Worm (Caenorhabditis elegans): ENCODE results near the gene ZK892.3.

Gene ZK892.3

DNA sequence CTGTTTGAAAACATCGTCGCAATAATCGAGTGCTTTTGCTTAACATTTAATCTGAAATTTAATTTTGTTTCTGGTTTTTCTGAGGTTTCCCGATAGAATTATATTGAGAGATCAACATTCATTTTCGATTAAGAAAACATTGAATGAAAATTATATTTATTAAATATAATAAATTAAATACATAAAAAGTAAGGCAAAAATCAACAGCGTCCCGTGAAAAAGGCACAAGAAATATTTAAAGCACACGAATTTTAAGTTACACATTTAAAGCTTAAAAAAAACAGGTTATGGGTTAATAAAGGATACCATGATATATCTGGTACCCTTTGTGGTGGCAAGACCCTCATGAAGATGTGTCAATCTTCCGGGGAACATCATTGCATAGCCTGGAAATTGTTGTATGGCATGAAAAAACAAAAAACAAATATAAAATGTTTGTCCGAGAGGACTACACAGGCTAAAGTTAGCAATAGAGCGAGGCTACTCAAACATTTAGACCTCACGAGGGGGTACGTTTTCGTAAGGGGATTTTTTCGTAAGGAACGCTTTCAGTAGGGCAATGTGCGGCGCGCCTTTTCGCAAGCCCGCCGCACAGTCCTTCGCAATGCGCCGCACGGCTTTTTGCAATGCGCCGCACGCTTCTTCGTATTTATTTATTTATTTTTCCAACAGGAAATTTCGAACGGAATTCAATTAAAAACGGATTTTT, 31.7 kb downstream of the ZK892.3 start, which contains the start of gene mtcu-2:
Gene mtcu-2, minus strand, starts transcription at position 51 of the 709 bp plus-strand sequence.
- peak; percentile 39 for TF ChIP-seq F13C5.2 (tag; optimal IDR thresholded peaks at IDR 0.05)
- peak; percentile 91 for TF ChIP-seq pes-1 (GFP tag; IDR thresholded peaks at IDR 0.05)
- TF ChIP-seq sea-1 (GFP tag; conservative IDR thresholded peaks at IDR 0.05): peak; percentile 94
- peak; percentile 76 for TF ChIP-seq flt-1 (GFP tag; IDR thresholded peaks at IDR 0.05)
- TF ChIP-seq tbx-11 (GFP tag; IDR thresholded peaks at IDR 0.05): peak; percentile 79
- TF ChIP-seq scrt-1 (GFP tag; IDR thresholded peaks at IDR 0.05): peak; percentile 81
- peak; percentile 85 for TF ChIP-seq tbx-37 (GFP tag; conservative IDR thresholded peaks at IDR 0.05)

DNA sequence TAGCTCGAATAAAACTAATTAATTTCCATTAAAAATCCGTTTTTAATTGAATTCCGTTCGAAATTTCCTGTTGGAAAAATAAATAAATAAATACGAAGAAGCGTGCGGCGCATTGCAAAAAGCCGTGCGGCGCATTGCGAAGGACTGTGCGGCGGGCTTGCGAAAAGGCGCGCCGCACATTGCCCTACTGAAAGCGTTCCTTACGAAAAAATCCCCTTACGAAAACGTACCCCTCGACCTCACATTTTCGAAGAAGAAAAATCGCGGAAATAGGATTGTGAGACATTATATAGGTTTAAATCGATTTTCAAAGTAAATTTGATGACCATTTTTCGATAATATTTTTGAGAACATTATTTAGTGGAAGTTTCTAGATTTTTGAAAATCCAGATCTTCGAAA, 33.1 kb downstream of the ZK892.3 start:
- peak; percentile 63; the same call in 1 of the 2 replicates for TF ChIP-seq sea-1 (GFP tag; conservative IDR thresholded peaks at IDR 0.05)
- peak; percentile 77; the same call in 1 of the 2 replicates for TF ChIP-seq tbx-11 (GFP tag; IDR thresholded peaks at IDR 0.05)
- TF ChIP-seq pes-1 (GFP tag; IDR thresholded peaks at IDR 0.05): peak; percentile 81
- TF ChIP-seq scrt-1 (GFP tag; IDR thresholded peaks at IDR 0.05): peak; percentile 66; the same call in 1 of the 2 replicates
- TF ChIP-seq tbx-37 (GFP tag; conservative IDR thresholded peaks at IDR 0.05): peak; percentile 49; the same call in 1 of the 2 replicates

DNA sequence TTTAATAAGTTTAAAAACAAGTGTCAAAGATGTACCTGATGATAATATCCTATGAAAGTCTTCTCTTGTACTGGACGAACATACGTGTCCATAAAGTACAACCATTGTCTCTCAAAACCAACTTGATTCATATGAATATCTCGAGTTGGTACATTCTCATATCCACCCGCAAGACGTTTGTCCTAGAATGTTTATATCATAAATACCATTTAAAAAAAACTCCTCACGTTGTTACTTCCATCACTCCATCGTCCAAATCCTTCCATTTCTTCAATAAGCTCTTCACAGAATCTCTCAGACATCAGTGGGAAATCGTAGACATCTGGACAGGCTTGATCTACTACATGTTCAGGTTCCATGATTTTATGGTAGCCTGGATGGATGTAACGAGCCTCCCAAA, 33.8 kb downstream of the ZK892.3 start:
- TF ChIP-seq pes-1 (GFP tag; IDR thresholded peaks at IDR 0.05): no peak
- no peak for TF ChIP-seq tbx-37 (GFP tag; conservative IDR thresholded peaks at IDR 0.05)
- TF ChIP-seq ama-1 (optimal IDR thresholded peaks at IDR 0.05): no peak
- TF ChIP-seq hmbx-1 (tag; optimal IDR thresholded peaks at IDR 0.05): no peak
- no peak for TF ChIP-seq sea-1 (GFP tag; conservative IDR thresholded peaks at IDR 0.05)

DNA sequence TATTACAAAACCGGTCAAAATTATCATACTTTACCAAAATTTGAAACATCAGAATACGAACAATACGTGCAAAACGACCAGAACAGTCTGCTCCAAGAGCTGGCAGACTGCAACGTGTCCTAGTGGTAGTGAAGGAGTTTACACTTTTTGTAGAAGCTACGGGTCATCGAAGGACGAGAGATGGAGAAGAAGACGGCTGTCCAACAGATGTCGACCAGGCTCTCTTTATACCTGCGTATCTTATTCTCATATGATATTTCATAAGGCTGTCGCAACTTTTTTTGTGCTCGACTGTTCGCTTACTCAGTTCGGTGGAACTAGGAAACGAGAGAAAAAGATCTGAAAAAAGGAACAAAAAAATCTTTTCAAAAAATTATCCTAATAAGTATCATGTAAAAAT, 38.2 kb downstream of the ZK892.3 start, which contains the start of gene let-268:
Gene let-268, minus strand, starts transcription at position 182 of the 400 bp plus-strand sequence.
- TF ChIP-seq sea-1 (GFP tag; conservative IDR thresholded peaks at IDR 0.05) (no peak), tbx-37 (GFP tag; conservative IDR thresholded peaks at IDR 0.05) (no peak)

DNA sequence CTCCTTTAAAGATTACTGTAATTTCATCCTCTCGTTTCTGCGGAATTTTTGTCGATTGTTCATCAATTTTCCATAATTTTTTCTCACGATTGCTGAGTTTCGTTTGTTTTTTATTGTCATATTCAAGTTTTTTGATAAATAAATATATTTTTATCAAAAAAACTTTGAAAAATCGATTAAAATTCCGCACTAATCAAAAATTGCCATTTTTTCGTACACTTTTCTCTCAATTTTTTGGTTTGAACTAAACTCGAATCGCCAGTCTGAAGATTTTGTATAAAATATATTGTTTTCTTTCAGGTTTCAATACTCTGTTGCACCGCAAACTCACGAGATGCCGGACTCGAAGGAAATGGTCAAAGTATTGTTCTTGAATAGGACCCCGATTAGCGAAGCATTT, 39.2 kb downstream of the ZK892.3 start, which contains the start of gene ogr-2:
Gene ogr-2, plus strand, starts transcription at position 301 of the 400 bp plus-strand sequence.
- TF ChIP-seq B0310.2 (tag; optimal IDR thresholded peaks at IDR 0.05) (no peak), scrt-1 (GFP tag; IDR thresholded peaks at IDR 0.05) (no peak), ceh-13 (GFP tag; optimal IDR thresholded peaks at IDR 0.05) (no peak), ama-1 (optimal IDR thresholded peaks at IDR 0.05) (no peak), sea-1 (GFP tag; conservative IDR thresholded peaks at IDR 0.05) (no peak), tbx-11 (GFP tag; IDR thresholded peaks at IDR 0.05) (no peak), ets-7 (tag; optimal IDR thresholded peaks at IDR 0.05) (no peak), ceh-36 (tag; optimal IDR thresholded peaks at IDR 0.05) (no peak), flt-1 (GFP tag; IDR thresholded peaks at IDR 0.05) (no peak), tbx-37 (GFP tag; conservative IDR thresholded peaks at IDR 0.05) (no peak), hmbx-1 (tag; optimal IDR thresholded peaks at IDR 0.05) (no peak), aly-1 (tag; optimal IDR thresholded peaks at IDR 0.05) (no peak), hmg-4 (GFP tag; optimal IDR thresholded peaks at IDR 0.05) (no peak), pes-1 (GFP tag; IDR thresholded peaks at IDR 0.05) (no peak), tra-4 (tag; optimal IDR thresholded peaks at IDR 0.05) (no peak), hnd-1 (tag; optimal IDR thresholded peaks at IDR 0.05) (no peak), F13C5.2 (tag; optimal IDR thresholded peaks at IDR 0.05) (no peak)

DNA sequence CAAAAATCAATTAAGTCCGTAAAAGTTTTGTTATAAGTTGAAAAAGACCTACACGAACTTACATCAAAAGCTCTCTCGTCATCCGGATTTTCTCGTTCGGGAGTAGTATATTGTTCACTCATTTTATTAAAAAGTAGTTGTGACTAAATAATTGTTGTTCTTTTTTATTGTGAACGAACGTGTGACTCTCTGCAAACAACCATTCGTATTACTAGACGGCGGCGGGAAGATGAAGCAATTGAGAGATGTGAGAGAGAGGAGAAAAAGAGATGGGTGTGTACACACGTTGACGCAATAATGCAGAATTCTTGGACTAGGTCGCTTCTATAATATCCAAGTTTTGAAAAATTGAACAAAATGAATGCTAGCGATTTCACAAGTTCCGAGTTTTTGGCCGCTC, 43.3 kb downstream of the ZK892.3 start, which contains the start of the genes F52H3.11 and bath-38:
Gene F52H3.11, minus strand, starts transcription at position 203 of the 400 bp plus-strand sequence.
Gene bath-38, minus strand, starts transcription at position 310 of the 400 bp plus-strand sequence.
- TF ChIP-seq F13C5.2 (tag; optimal IDR thresholded peaks at IDR 0.05) (peak; percentile 30), ceh-13 (GFP tag; optimal IDR thresholded peaks at IDR 0.05) (no peak)

DNA sequence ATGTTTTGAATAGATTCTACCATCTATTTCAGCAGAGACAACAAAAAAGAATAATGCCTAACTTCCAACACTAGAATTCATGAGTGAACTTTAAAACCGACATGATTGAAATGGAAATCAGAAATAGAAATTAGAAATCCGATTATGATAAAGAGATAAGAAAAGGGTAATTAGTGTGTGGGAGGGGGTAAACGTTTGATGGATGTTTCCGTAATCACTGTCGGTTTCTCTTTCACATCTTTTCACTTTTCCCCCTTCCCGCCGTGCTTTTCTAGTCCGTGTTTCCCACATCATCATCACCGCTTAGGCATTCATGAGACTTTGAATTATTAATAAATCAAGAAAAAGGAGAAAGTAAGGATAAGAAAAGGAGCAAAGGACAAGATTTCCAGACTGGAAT, 44.0 kb downstream of the ZK892.3 start:
- TF ChIP-seq tra-4 (tag; optimal IDR thresholded peaks at IDR 0.05): no peak
- no peak for TF ChIP-seq aly-1 (tag; optimal IDR thresholded peaks at IDR 0.05)
- no peak for TF ChIP-seq pes-1 (GFP tag; IDR thresholded peaks at IDR 0.05)
- no peak for TF ChIP-seq ceh-13 (GFP tag; optimal IDR thresholded peaks at IDR 0.05)
- TF ChIP-seq ceh-36 (tag; optimal IDR thresholded peaks at IDR 0.05): no peak
- TF ChIP-seq sea-1 (GFP tag; conservative IDR thresholded peaks at IDR 0.05): no peak
- TF ChIP-seq F13C5.2 (tag; optimal IDR thresholded peaks at IDR 0.05): no peak
- TF ChIP-seq ama-1 (optimal IDR thresholded peaks at IDR 0.05): no peak
- TF ChIP-seq flt-1 (GFP tag; IDR thresholded peaks at IDR 0.05): no peak
- no peak for TF ChIP-seq hnd-1 (tag; optimal IDR thresholded peaks at IDR 0.05)
- TF ChIP-seq tbx-37 (GFP tag; conservative IDR thresholded peaks at IDR 0.05): no peak
- no peak for TF ChIP-seq scrt-1 (GFP tag; IDR thresholded peaks at IDR 0.05)
- TF ChIP-seq tbx-11 (GFP tag; IDR thresholded peaks at IDR 0.05): no peak

DNA sequence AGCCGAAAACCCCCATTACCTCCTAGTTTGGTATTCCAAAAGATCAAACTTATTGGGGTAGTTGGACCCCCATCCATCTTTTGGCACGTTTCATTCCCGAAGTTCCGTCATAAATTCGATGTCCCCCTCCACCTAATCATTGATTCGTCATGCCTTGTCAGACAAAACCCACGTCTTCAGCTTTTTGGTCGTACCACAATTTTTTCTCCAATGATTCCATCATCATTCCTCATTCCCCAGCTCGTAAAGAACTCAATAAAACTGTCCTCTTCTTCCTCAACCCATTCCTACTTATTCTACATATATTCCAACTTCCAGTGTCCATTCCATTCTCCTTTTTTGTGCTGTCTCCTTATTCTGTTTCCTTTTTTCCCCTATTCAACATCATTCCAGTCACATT, 46.9 kb downstream of the ZK892.3 start, which contains the start of gene flp-4:
Gene flp-4, plus strand, starts transcription at position 301 of the 400 bp plus-strand sequence.
- TF ChIP-seq hmg-4 (GFP tag; optimal IDR thresholded peaks at IDR 0.05) (no peak), hmbx-1 (tag; optimal IDR thresholded peaks at IDR 0.05) (no peak), scrt-1 (GFP tag; IDR thresholded peaks at IDR 0.05) (no peak), tbx-37 (GFP tag; conservative IDR thresholded peaks at IDR 0.05) (no peak), tra-4 (tag; optimal IDR thresholded peaks at IDR 0.05) (no peak), flt-1 (GFP tag; IDR thresholded peaks at IDR 0.05) (no peak), ceh-13 (GFP tag; optimal IDR thresholded peaks at IDR 0.05) (no peak), aly-1 (tag; optimal IDR thresholded peaks at IDR 0.05) (no peak), ceh-36 (tag; optimal IDR thresholded peaks at IDR 0.05) (no peak), B0310.2 (tag; optimal IDR thresholded peaks at IDR 0.05) (no peak), hnd-1 (tag; optimal IDR thresholded peaks at IDR 0.05) (no peak), ama-1 (optimal IDR thresholded peaks at IDR 0.05) (no peak), tbx-11 (GFP tag; IDR thresholded peaks at IDR 0.05) (no peak), ets-7 (tag; optimal IDR thresholded peaks at IDR 0.05) (no peak), sea-1 (GFP tag; conservative IDR thresholded peaks at IDR 0.05) (no peak), pes-1 (GFP tag; IDR thresholded peaks at IDR 0.05) (no peak), F13C5.2 (tag; optimal IDR thresholded peaks at IDR 0.05) (no peak)
